Comparison of ENCODE assay signal across 3 fruit fly cellular contexts in the genomic region with DNA sequence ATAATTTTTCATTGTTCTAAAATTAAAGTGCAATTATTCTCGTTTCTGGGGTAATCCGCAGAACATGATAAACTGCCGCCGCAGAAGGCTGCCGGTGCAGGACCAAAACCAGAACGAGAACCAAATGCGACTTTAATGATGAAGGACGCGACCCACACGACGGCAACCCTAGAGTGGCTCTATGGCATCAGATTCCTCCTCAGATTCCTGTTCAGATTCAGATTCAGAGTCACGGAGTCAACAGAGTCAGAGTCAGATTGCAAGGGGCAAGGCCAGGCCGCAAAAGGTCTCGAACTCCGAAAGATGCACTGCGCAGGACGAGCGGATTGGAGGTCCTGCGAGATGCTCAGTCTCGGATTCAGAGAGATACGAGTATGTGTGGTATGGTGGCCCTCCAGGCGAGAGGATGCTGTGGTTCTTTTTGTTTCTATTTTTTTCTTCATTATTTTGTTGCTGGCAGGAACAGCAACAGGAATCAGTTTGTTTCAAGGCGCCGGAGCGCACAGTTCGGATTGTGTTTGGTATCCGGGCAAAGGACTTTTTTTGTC.
A peak's percentile ranks its signal among the peaks of the same experiment; 100 is the strongest.
TF ChIP-seq lines count a peak whose summit lies in the region.

A gene (plus strand): TSS at position 498 of the 548 bp plus-strand sequence.

- TF ChIP-seq CTCF in whole organism, embryonic (GFP tag; optimal IDR thresholded peaks at IDR 0.05; lab: Kevin White, UChicago), result no peak

TF ChIP-seq in whole organism, embryonic, 481 proteins besides CTCF, POLR2A, EP300 and RAD21:
- TF ChIP-seq hkb (optimal IDR thresholded peaks at IDR 0.05; lab: Kevin White, UChicago) (no peak), hkb (GFP tag; IDR thresholded peaks at IDR 0.05; lab: Robert Waterston, UW) (no peak), CG7357 (GFP tag; IDR thresholded peaks at IDR 0.05; lab: Robert Waterston, UW) (no peak), Dek (tag; optimal IDR thresholded peaks at IDR 0.05; lab: Kevin White, UChicago) (no peak), ewg (GFP tag; optimal IDR thresholded peaks at IDR 0.05; lab: Kevin White, UChicago) (peak; percentile 78), dan (GFP tag; IDR thresholded peaks at IDR 0.05; lab: Robert Waterston, UW) (0 out of 2 replicates have a peak, but pooled peaks have one; percentile 11), CG11504 (tag; optimal IDR thresholded peaks at IDR 0.05; lab: Kevin White, UChicago) (peak; percentile 46), CG16779 (GFP tag; IDR thresholded peaks at IDR 0.05; lab: Robert Waterston, UW) (0 out of 2 replicates have a peak, but pooled peaks have one; percentile 44), Trl (optimal IDR thresholded peaks at IDR 0.05; lab: Kevin White, UChicago) (peak in 1 of 2 experiments; percentile 27), Trl (GFP tag; optimal IDR thresholded peaks at IDR 0.05; lab: Kevin White, UChicago) (no peak), abd-A (tag; optimal IDR thresholded peaks at IDR 0.05; lab: Kevin White, UChicago) (peak; percentile 16), CG13894 (tag; optimal IDR thresholded peaks at IDR 0.05; lab: Kevin White, UChicago) (peak; percentile 91), zen (tag; optimal IDR thresholded peaks at IDR 0.05; lab: Kevin White, UChicago) (peak; percentile 41), CG15514 (GFP tag; optimal IDR thresholded peaks at IDR 0.05; lab: Kevin White, UChicago) (peak; percentile 23), scrt (GFP tag; optimal IDR thresholded peaks at IDR 0.05; lab: Kevin White, UChicago) (peak; percentile 86), Oli (tag; optimal IDR thresholded peaks at IDR 0.05; lab: Kevin White, UChicago) (no peak), sd (tag; optimal IDR thresholded peaks at IDR 0.05; lab: Kevin White, UChicago) (no peak), amos (GFP tag; IDR thresholded peaks at IDR 0.05; lab: Robert Waterston, UW; ENCODE audit: partially characterized antibody) (0 out of 2 replicates have a peak, but pooled peaks have one; percentile 4), Fer1 (GFP tag; optimal IDR thresholded peaks at IDR 0.05; lab: Kevin White, UChicago) (peak; percentile 10)

TF ChIP-seq in whole organism, pupa, 21 proteins besides CTCF, POLR2A, EP300 and RAD21:
- TF ChIP-seq Pif1A (GFP tag; optimal IDR thresholded peaks at IDR 0.05; lab: Kevin White, UChicago) (no peak), Snoo (tag; optimal IDR thresholded peaks at IDR 0.05; lab: Kevin White, UChicago) (no peak), EcR (GFP tag; optimal IDR thresholded peaks at IDR 0.05; lab: Kevin White, UChicago) (no peak), CG4496 (GFP tag; IDR thresholded peaks at IDR 0.05; lab: Robert Waterston, UW) (no peak), CG17806 (tag; optimal IDR thresholded peaks at IDR 0.05; lab: Kevin White, UChicago) (no peak), CG8301 (tag; optimal IDR thresholded peaks at IDR 0.05; lab: Kevin White, UChicago) (no peak), CG8159 (tag; optimal IDR thresholded peaks at IDR 0.05; lab: Kevin White, UChicago) (peak; percentile 39)

TF ChIP-seq in whole organism, wandering third instar larva, 38 proteins besides CTCF, POLR2A, EP300 and RAD21:
- TF ChIP-seq pan (optimal IDR thresholded peaks at IDR 0.05; lab: Kevin White, UChicago) (no peak), CG9705 (GFP tag; optimal IDR thresholded peaks at IDR 0.05; lab: Kevin White, UChicago) (no peak), Vsx2 (GFP tag; optimal IDR thresholded peaks at IDR 0.05; lab: Kevin White, UChicago; ENCODE audit: partially characterized antibody) (peak; percentile 3)
